Fruit fly (Drosophila melanogaster): ENCODE measurements around the gene CG45263.

Gene CG45263

DNA sequence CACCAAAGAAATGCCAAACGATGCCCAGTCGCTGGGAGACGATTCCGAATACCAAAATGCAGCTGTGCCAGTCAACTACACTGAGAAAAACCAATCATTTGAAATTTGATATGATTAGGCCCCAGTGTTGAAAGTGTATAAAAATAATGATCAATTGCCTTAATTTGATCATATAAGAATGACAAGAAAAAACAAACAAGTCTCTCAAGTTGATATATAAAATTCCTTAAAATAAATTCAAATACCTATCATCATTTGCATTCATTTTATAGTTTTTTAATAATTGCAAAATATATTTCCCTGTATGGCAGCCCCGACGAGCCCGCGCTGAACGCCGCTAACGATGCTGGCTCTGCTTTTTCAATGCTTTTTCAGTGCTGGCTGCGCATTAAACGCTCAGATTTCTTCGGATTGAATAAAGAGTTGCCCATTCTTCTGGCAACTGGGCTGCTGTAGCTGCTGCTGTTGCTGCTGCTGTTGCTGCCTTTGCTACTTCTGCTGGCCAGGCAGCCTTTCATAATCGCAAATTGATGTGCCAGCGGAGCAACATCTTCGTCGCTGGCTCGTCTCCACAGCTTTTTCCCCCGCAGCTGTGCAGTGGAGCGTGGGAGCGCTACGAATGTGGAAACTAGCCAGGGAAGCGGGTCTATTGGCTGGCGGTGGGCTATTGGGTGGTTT is 7.6 kb downstream of the CG45263 start (continued):
- no peak for TF ChIP-seq CG6654 (GFP tag; optimal IDR thresholded peaks at IDR 0.05)
- no peak for TF ChIP-seq CG9797 (GFP tag; optimal IDR thresholded peaks at IDR 0.05)
- no peak for TF ChIP-seq vnd (GFP tag; IDR thresholded peaks at IDR 0.05; ENCODE audit: partially characterized antibody)
- no peak for TF ChIP-seq maf-S (GFP tag; optimal IDR thresholded peaks at IDR 0.05)
- TF ChIP-seq gcm2 (GFP tag; optimal IDR thresholded peaks at IDR 0.05) = no peak
- no peak for TF ChIP-seq CG15011 (GFP tag; optimal IDR thresholded peaks at IDR 0.05)
- no peak for TF ChIP-seq CG17612 (GFP tag; IDR thresholded peaks at IDR 0.05)
- TF ChIP-seq CG10565 (GFP tag; optimal IDR thresholded peaks at IDR 0.05) = no peak
- TF ChIP-seq TFAM (GFP tag; optimal IDR thresholded peaks at IDR 0.05) = no peak
- TF ChIP-seq tgo (GFP tag; IDR thresholded peaks at IDR 0.05) = peak; percentile 43; the same call in 2 of the 3 replicates
- TF ChIP-seq CG8924 (tag; optimal IDR thresholded peaks at IDR 0.05) = peak; percentile 17
- no peak for TF ChIP-seq MTF-1 (GFP tag; optimal IDR thresholded peaks at IDR 0.05; ENCODE audit: borderline replicate concordance)
- TF ChIP-seq CG12942 (GFP tag; optimal IDR thresholded peaks at IDR 0.05) = no peak
- TF ChIP-seq gem (tag; optimal IDR thresholded peaks at IDR 0.05) = peak; percentile 73
- no peak for TF ChIP-seq Atf3 (GFP tag; optimal IDR thresholded peaks at IDR 0.05)
- no peak for TF ChIP-seq Antp (GFP tag; optimal IDR thresholded peaks at IDR 0.05)
- TF ChIP-seq H2.0 (GFP tag; IDR thresholded peaks at IDR 0.05) = 0 out of 2 replicates have a peak, but pooled peaks have one; percentile 17
- TF ChIP-seq CG11085 (GFP tag; IDR thresholded peaks at IDR 0.05) = no peak
- no peak for TF ChIP-seq CG14667 (GFP tag; IDR thresholded peaks at IDR 0.05)
- no peak for TF ChIP-seq CG1602 (GFP tag; optimal IDR thresholded peaks at IDR 0.05)
- TF ChIP-seq CrebB (tag; optimal IDR thresholded peaks at IDR 0.05) = no peak
- TF ChIP-seq chn (GFP tag; optimal IDR thresholded peaks at IDR 0.05) = peak; percentile 4
- peak; percentile 25 for TF ChIP-seq Xbp1 (GFP tag; optimal IDR thresholded peaks at IDR 0.05)
- no peak for TF ChIP-seq ken (GFP tag; IDR thresholded peaks at IDR 0.05)
- TF ChIP-seq Nf-YB (GFP tag; optimal IDR thresholded peaks at IDR 0.05) = no peak
- TF ChIP-seq rib (GFP tag; IDR thresholded peaks at IDR 0.05) = no peak
- no peak for TF ChIP-seq NfI (GFP tag; optimal IDR thresholded peaks at IDR 0.05)
- no peak for TF ChIP-seq CG10321 (GFP tag; IDR thresholded peaks at IDR 0.05)
- TF ChIP-seq CG9876 (GFP tag; optimal IDR thresholded peaks at IDR 0.05) = no peak
- TF ChIP-seq CG12155 (GFP tag; optimal IDR thresholded peaks at IDR 0.05) = no peak
- TF ChIP-seq HHEX (GFP tag; optimal IDR thresholded peaks at IDR 0.05) = no peak
- TF ChIP-seq CG11723 (GFP tag; optimal IDR thresholded peaks at IDR 0.05) = peak; percentile 6
- TF ChIP-seq CG13624 (GFP tag; optimal IDR thresholded peaks at IDR 0.05) = no peak
- TF ChIP-seq otp (GFP tag; IDR thresholded peaks at IDR 0.05) = no peak
- TF ChIP-seq ftz-f1 (GFP tag; optimal IDR thresholded peaks at IDR 0.05) = no peak
- TF ChIP-seq CG4854 (GFP tag; optimal IDR thresholded peaks at IDR 0.05) = no peak
- TF ChIP-seq CG32767 (GFP tag; IDR thresholded peaks at IDR 0.05) = no peak
- no peak for TF ChIP-seq CG4404 (GFP tag; IDR thresholded peaks at IDR 0.05)
- TF ChIP-seq CG1832 (GFP tag; optimal IDR thresholded peaks at IDR 0.05) = no peak
- no peak for TF ChIP-seq CG5953 (GFP tag; IDR thresholded peaks at IDR 0.05)
- no peak for TF ChIP-seq D19A (tag; optimal IDR thresholded peaks at IDR 0.05)
- no peak for TF ChIP-seq wek (GFP tag; optimal IDR thresholded peaks at IDR 0.05)
- no peak for TF ChIP-seq tap (tag; optimal IDR thresholded peaks at IDR 0.05)
- TF ChIP-seq pb (GFP tag; optimal IDR thresholded peaks at IDR 0.05) = no peak
- no peak for TF ChIP-seq HLHmδ (GFP tag; optimal IDR thresholded peaks at IDR 0.05)
- no peak for TF ChIP-seq ham (GFP tag; IDR thresholded peaks at IDR 0.05)
- TF ChIP-seq Meics (GFP tag; optimal IDR thresholded peaks at IDR 0.05) = no peak
- peak; percentile 49 for TF ChIP-seq CG12391 (tag; optimal IDR thresholded peaks at IDR 0.05)
- peak; percentile 67 for TF ChIP-seq Sox102F (GFP tag; optimal IDR thresholded peaks at IDR 0.05)
- no peak for TF ChIP-seq CG31224 (GFP tag; IDR thresholded peaks at IDR 0.05)
- no peak for TF ChIP-seq BEAF-32 (GFP tag; optimal IDR thresholded peaks at IDR 0.05)

Data from whole organism, embryonic.